Fruit fly (Drosophila melanogaster) S2 (cell line): ENCODE measurements around the gene CG13097.

ENCODE experiments used
- CG8478 ChIP-seq: fragments of >200 bp; optimal IDR thresholded peaks from 2 replicates; lab custom pipeline; 2018
- CTCF ChIP-seq, 2 experiments: fragments of >200 bp; optimal IDR thresholded peaks; 2 replicates each; lab custom pipeline; 2018

DNA sequence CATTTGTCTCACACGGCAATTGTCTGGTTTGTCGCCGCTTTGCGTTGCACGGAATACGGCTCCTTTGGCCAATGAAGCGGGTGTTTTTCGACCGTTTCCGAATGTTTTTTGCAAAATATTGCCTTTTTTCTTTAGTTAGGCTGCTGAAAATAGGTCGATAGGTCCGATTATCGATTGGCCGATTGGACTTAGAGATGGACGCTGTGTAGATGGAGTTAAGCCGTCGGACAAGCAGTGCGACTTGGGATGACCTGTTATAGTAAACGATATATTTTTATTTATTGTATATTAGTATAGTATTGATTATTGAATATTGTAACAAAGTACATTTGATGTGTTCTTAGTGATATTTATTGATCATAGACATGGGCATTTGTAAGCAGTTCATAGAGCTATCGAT lies 13.7 kb upstream of the CG13097 start, which contains the start of the genes lmgA and lmgB:
- TF ChIP-seq CTCF (optimal IDR thresholded peaks at IDR 0.05; lab: Kevin White, UChicago) (no peak), CG8478 (no peak)
